Worm (Caenorhabditis elegans): ENCODE results near the gene ufd-3.

ufd-3 gene

ce11 chrII:9921622-9922269, 18.8 kb upstream of the ufd-3 start, which contains the start of gene C05C10.2:
TSS of gene C05C10.2 (plus strand) at chrII:9922219.
- TF ChIP-seq lin-14 (GFP tag; optimal IDR thresholded peaks at IDR 0.05) (no peak), blmp-1 (tag; optimal IDR thresholded peaks at IDR 0.05) (peak; percentile 28), nhr-19 (GFP tag; conservative IDR thresholded peaks at IDR 0.05) (no peak), aly-2 (tag; optimal IDR thresholded peaks at IDR 0.05) (no peak), nhr-85 (tag) (no peak), nhr-12 (tag; optimal IDR thresholded peaks at IDR 0.05) (no peak), egl-27 (tag; optimal IDR thresholded peaks at IDR 0.05) (no peak), efl-1 (optimal IDR thresholded peaks at IDR 0.05) (peak in 1 of 2 experiments; percentile 44), efl-1 (GFP tag; optimal IDR thresholded peaks at IDR 0.05 in 1 of 2) (peak in 1 of 2 experiments; percentile 27), C34B4.2 (tag; optimal IDR thresholded peaks at IDR 0.05) (no peak), mep-1 (tag; optimal IDR thresholded peaks at IDR 0.05) (peak; percentile 5), pqm-1 (tag; optimal IDR thresholded peaks at IDR 0.05) (no peak), lin-35 (GFP tag; optimal IDR thresholded peaks at IDR 0.05) (peak in 1 of 2 experiments; percentile 11), C16A3.4 (tag; optimal IDR thresholded peaks at IDR 0.05) (no peak), pag-3 (tag; optimal IDR thresholded peaks at IDR 0.05; ENCODE audit: borderline replicate concordance, insufficient read depth) (no peak), jun-1 (tag; optimal IDR thresholded peaks at IDR 0.05) (no peak)

DNA sequence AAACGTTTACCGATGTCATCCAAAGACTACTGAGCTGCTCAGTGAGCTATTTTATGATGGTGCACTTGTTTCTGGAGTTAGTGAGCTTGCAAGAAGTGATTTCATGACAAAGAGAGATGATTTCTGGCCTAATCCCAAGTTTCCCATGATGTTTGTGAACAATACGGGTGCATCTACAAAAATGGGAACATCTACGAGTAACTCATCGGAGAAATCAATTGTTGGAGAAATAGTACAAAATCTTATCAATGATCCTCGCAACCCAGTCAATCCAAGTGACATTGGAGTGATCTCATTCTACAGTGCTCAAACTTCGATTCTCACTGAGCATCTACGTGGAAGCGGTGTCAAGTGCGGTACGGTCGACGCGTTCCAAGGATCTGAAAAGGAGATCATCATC, 12.1 kb upstream of the ufd-3 start:
- TF ChIP-seq nhr-12 (tag; optimal IDR thresholded peaks at IDR 0.05) (no peak), alr-1 (tag; optimal IDR thresholded peaks at IDR 0.05; ENCODE audit: borderline replicate concordance) (no peak), fkh-10 (GFP tag; optimal IDR thresholded peaks at IDR 0.05) (no peak), snpc-4 (tag; optimal IDR thresholded peaks at IDR 0.05) (no peak), ztf-11 (tag; optimal IDR thresholded peaks at IDR 0.05) (no peak), mab-9 (GFP tag; IDR thresholded peaks at IDR 0.05) (no peak)

DNA sequence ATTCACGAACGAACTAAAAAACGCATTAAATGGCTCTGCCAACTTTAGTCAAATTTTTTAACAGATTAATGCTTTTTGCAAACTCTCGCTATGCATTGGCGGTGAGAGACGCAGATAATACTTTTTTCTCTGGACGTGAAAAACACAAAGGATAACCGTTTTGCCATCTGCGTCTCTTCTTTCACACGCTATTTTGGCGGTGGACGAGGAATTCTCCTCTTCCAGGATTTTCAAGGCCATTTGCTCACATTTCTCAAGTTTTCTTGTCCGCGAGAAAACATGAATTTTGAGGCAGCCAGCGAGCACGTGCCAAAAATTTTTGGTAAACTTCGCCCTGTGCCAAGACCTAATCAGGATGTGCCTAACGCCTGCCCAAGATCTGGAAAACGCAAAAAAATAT, 9.5 kb upstream of the ufd-3 start:
- TF ChIP-seq ztf-11 (tag; optimal IDR thresholded peaks at IDR 0.05) = peak in 1 of 2 experiments; percentile 65
- peak; percentile 63 for TF ChIP-seq isw-1 (GFP tag; IDR thresholded peaks at IDR 0.05)
- TF ChIP-seq mdl-1 (tag; optimal IDR thresholded peaks at IDR 0.05) = peak in 1 of 2 experiments; percentile 1
- TF ChIP-seq lir-3 (tag; optimal IDR thresholded peaks at IDR 0.05; ENCODE audit: poor library complexity) = peak; percentile 78
- TF ChIP-seq ceh-8 (GFP tag; optimal IDR thresholded peaks at IDR 0.05) = no peak
- no peak for TF ChIP-seq C16A3.4 (tag; optimal IDR thresholded peaks at IDR 0.05)
- TF ChIP-seq nhr-28 (tag; optimal IDR thresholded peaks at IDR 0.05) = no peak
- no peak for TF ChIP-seq nhr-12 (tag; optimal IDR thresholded peaks at IDR 0.05)
- no peak for TF ChIP-seq tlp-1 (tag; optimal IDR thresholded peaks at IDR 0.05)
- TF ChIP-seq dpl-1 (GFP tag; optimal IDR thresholded peaks at IDR 0.05) = peak; percentile 25 to 45 (median 37)
- TF ChIP-seq nhr-90 (tag; optimal IDR thresholded peaks at IDR 0.05; ENCODE audit: poor library complexity) = no peak
- TF ChIP-seq nhr-85 (tag) = peak; percentile 63
- peak; percentile 36 for TF ChIP-seq xbp-1 (tag; optimal IDR thresholded peaks at IDR 0.05)
- 0 out of 2 replicates have a peak, but pooled peaks have one; percentile 21 for TF ChIP-seq mab-9 (GFP tag; IDR thresholded peaks at IDR 0.05)
- TF ChIP-seq unc-86 (tag; optimal IDR thresholded peaks at IDR 0.05) = peak; percentile 51
- TF ChIP-seq fkh-8 (tag; optimal IDR thresholded peaks at IDR 0.05) = peak; percentile 57
- peak; percentile 82 for TF ChIP-seq lin-14 (GFP tag; optimal IDR thresholded peaks at IDR 0.05)
- TF ChIP-seq sup-37 (GFP tag; optimal IDR thresholded peaks at IDR 0.05) = no peak
- TF ChIP-seq nhr-11 (tag; optimal IDR thresholded peaks at IDR 0.05) = peak; percentile 23
- TF ChIP-seq efl-3 (GFP tag; optimal IDR thresholded peaks at IDR 0.05) = no peak
- TF ChIP-seq nhr-84 (tag; optimal IDR thresholded peaks at IDR 0.05) = no peak
- peak; percentile 41 for TF ChIP-seq pax-3 (tag; optimal IDR thresholded peaks at IDR 0.05)
- TF ChIP-seq nhr-20 (tag; optimal IDR thresholded peaks at IDR 0.05) = peak; percentile 46
- peak; percentile 24 to 57 for TF ChIP-seq lsy-2 (tag; optimal IDR thresholded peaks at IDR 0.05)
- TF ChIP-seq nhr-77 (tag; optimal IDR thresholded peaks at IDR 0.05) = peak; percentile 6
- TF ChIP-seq hlh-17 (GFP tag; optimal IDR thresholded peaks at IDR 0.05; ENCODE audit: borderline replicate concordance) = no peak
- no peak for TF ChIP-seq mef-2 (tag; optimal IDR thresholded peaks at IDR 0.05)
- no peak for TF ChIP-seq alr-1 (tag; optimal IDR thresholded peaks at IDR 0.05; ENCODE audit: borderline replicate concordance)
- peak; percentile 59 for TF ChIP-seq snu-23 (GFP tag; optimal IDR thresholded peaks at IDR 0.05)
- no peak for TF ChIP-seq skn-1 (tag; optimal IDR thresholded peaks at IDR 0.05)
- peak; percentile 39 for TF ChIP-seq irx-1 (tag; optimal IDR thresholded peaks at IDR 0.05)
- peak; percentile 84 for TF ChIP-seq rnt-1 (tag; optimal IDR thresholded peaks at IDR 0.05)
- peak; percentile 9 for TF ChIP-seq C04F5.9 (tag; optimal IDR thresholded peaks at IDR 0.05)
